Worm (Caenorhabditis elegans): ENCODE measurements around the gene ugt-24.

The ugt-24 gene

ce11 chrIV:6206294-6206776, 4.2 kb downstream of the ugt-24 start, which contains the start of gene C49A9.10 (continued):
- TF ChIP-seq elt-1 (tag; optimal IDR thresholded peaks at IDR 0.05) (no peak), ztf-4 (tag; optimal IDR thresholded peaks at IDR 0.05) (no peak), R02D3.7 (tag; optimal IDR thresholded peaks at IDR 0.05) (no peak), lin-39 (tag; optimal IDR thresholded peaks at IDR 0.05) (peak; percentile 68), mdl-1 (tag; optimal IDR thresholded peaks at IDR 0.05) (no peak), lin-15B (tag; optimal IDR thresholded peaks at IDR 0.05) (peak; percentile 85), ZK546.5 (tag; optimal IDR thresholded peaks at IDR 0.05) (no peak), nfya-1 (tag; optimal IDR thresholded peaks at IDR 0.05; ENCODE audit: insufficient read depth) (peak; percentile 76), eor-1 (tag; optimal IDR thresholded peaks at IDR 0.05) (no peak), fkh-2 (tag; optimal IDR thresholded peaks at IDR 0.05) (no peak), nhr-23 (tag; optimal IDR thresholded peaks at IDR 0.05) (no peak), nhr-77 (tag; optimal IDR thresholded peaks at IDR 0.05) (no peak), egl-27 (tag; optimal IDR thresholded peaks at IDR 0.05) (no peak), zag-1 (tag; optimal IDR thresholded peaks at IDR 0.05) (no peak), ceh-9 (tag; optimal IDR thresholded peaks at IDR 0.05) (no peak), nhr-28 (tag; optimal IDR thresholded peaks at IDR 0.05) (no peak), fkh-10 (GFP tag; optimal IDR thresholded peaks at IDR 0.05) (peak; percentile 42), jun-1 (tag; optimal IDR thresholded peaks at IDR 0.05) (no peak), mml-1 (tag; optimal IDR thresholded peaks at IDR 0.05) (no peak), unc-39 (tag; optimal IDR thresholded peaks at IDR 0.05) (no peak)

- TF ChIP-seq sea-2 (GFP tag; optimal IDR thresholded peaks at IDR 0.05), result no peak
- no peak for TF ChIP-seq lin-15B (tag; optimal IDR thresholded peaks at IDR 0.05)
- TF ChIP-seq unc-39 (tag; optimal IDR thresholded peaks at IDR 0.05), result no peak
Measured at ce11 chrIV:6201769-6202168, 8.8 kb downstream of the ugt-24 start, which contains the start of gene tkr-2. Gene tkr-2 (plus strand): TSS chrIV:6202069.

- no peak for TF ChIP-seq daf-12 (tag; optimal IDR thresholded peaks at IDR 0.05)
- TF ChIP-seq pha-4 (tag; optimal IDR thresholded peaks at IDR 0.05), result no peak
- TF ChIP-seq nhr-43 (tag; optimal IDR thresholded peaks at IDR 0.05; ENCODE audit: poor library complexity, severe bottlenecking), result no peak
- TF ChIP-seq sea-2 (GFP tag; optimal IDR thresholded peaks at IDR 0.05), result no peak
- TF ChIP-seq ZK546.5 (tag; optimal IDR thresholded peaks at IDR 0.05), result no peak
Measured at ce11 chrIV:6200249-6200648, 10.3 kb downstream of the ugt-24 start.

ce11 chrIV:6187160-6187559, 23.4 kb downstream of the ugt-24 start:
- TF ChIP-seq nhr-43 (tag; optimal IDR thresholded peaks at IDR 0.05; ENCODE audit: poor library complexity, severe bottlenecking), result no peak

ce11 chrIV:6185578-6185977, 24.9 kb downstream of the ugt-24 start, which contains the start of gene asp-9:
Gene asp-9 (plus strand): TSS chrIV:6185889.
- TF ChIP-seq nhr-76 (tag; optimal IDR thresholded peaks at IDR 0.05), result no peak
- TF ChIP-seq nhr-28 (tag; optimal IDR thresholded peaks at IDR 0.05), result no peak
- peak; percentile 49 for TF ChIP-seq pha-4 (tag; optimal IDR thresholded peaks at IDR 0.05)
- TF ChIP-seq tbx-2 (tag; optimal IDR thresholded peaks at IDR 0.05), result no peak
- no peak for TF ChIP-seq fkh-10 (GFP tag; optimal IDR thresholded peaks at IDR 0.05)
- no peak for TF ChIP-seq ztf-4 (tag; optimal IDR thresholded peaks at IDR 0.05)
- peak; percentile 70 for TF ChIP-seq jun-1 (tag; optimal IDR thresholded peaks at IDR 0.05)
- peak; percentile 88 for TF ChIP-seq elt-2 (tag; optimal IDR thresholded peaks at IDR 0.05)
- peak; percentile 87 for TF ChIP-seq pqm-1 (tag; optimal IDR thresholded peaks at IDR 0.05)
- TF ChIP-seq nhr-43 (tag; optimal IDR thresholded peaks at IDR 0.05; ENCODE audit: poor library complexity, severe bottlenecking), result no peak

ce11 chrIV:6183757-6184156, 26.8 kb downstream of the ugt-24 start, which contains the start of gene unc-77:
Gene unc-77 (minus strand): TSS chrIV:6183857.
- TF ChIP-seq nhr-25 (tag; optimal IDR thresholded peaks at IDR 0.05) (no peak), nhr-12 (tag; optimal IDR thresholded peaks at IDR 0.05) (no peak), fos-1 (tag; optimal IDR thresholded peaks at IDR 0.05) (no peak), lin-15B (tag; optimal IDR thresholded peaks at IDR 0.05) (no peak), lin-39 (tag; optimal IDR thresholded peaks at IDR 0.05) (no peak), egl-27 (tag; optimal IDR thresholded peaks at IDR 0.05) (no peak), elt-3 (tag; optimal IDR thresholded peaks at IDR 0.05) (no peak), elt-2 (tag; optimal IDR thresholded peaks at IDR 0.05) (no peak), elt-1 (tag; optimal IDR thresholded peaks at IDR 0.05) (no peak), ceh-28 (tag; optimal IDR thresholded peaks at IDR 0.05) (no peak), unc-39 (tag; optimal IDR thresholded peaks at IDR 0.05) (no peak), nfya-1 (tag; optimal IDR thresholded peaks at IDR 0.05; ENCODE audit: insufficient read depth) (no peak), mml-1 (tag; optimal IDR thresholded peaks at IDR 0.05) (no peak), mdl-1 (tag; optimal IDR thresholded peaks at IDR 0.05) (no peak), nhr-237 (tag; optimal IDR thresholded peaks at IDR 0.05) (no peak), R02D3.7 (tag; optimal IDR thresholded peaks at IDR 0.05) (no peak), daf-12 (tag; optimal IDR thresholded peaks at IDR 0.05) (no peak)

Measured in whole organism, L3 larva.